5 fruit fly cellular contexts compared by ENCODE assay signal in the genomic region with DNA sequence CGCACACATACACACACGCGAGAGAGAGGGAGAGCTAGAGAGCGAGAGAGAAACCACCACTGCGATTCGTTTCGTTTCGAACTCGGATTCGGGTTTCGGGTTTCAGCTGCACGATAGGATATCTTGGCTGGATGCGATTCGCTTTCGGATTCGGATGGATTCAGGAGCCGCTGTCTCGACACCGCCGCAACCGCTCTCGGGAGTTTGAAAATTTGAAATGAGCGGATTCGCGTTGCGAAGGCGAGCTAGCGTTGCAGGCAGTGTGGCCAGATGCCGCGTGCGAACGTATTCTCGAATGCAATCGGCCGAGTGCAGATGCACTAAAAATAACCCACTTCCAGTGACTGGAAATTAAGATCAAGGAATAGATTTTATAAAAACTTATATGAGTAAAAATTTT.
TF ChIP-seq lines count a peak whose summit lies in the region.

A gene (minus strand): TSS at position 263 of the 400 bp plus-strand sequence.

- no peak for TF ChIP-seq CTCF in whole organism, embryonic (GFP tag; optimal IDR thresholded peaks at IDR 0.05; lab: Kevin White, UChicago)

TF ChIP-seq in whole organism, adult, 20 proteins besides CTCF, POLR2A, EP300 and RAD21 (continues in another document):
- no peak for TF ChIP-seq Crg-1 (GFP tag; optimal IDR thresholded peaks at IDR 0.05; lab: Kevin White, UChicago)
- TF ChIP-seq CG7045 (GFP tag; optimal IDR thresholded peaks at IDR 0.05; lab: Kevin White, UChicago) = no peak
- TF ChIP-seq ovo (GFP tag; optimal IDR thresholded peaks at IDR 0.05; lab: Kevin White, UChicago) = no peak
- TF ChIP-seq kay (GFP tag; lab: Kevin White, UChicago; ENCODE audit: borderline replicate concordance) = no peak
- TF ChIP-seq CG5204 (GFP tag; optimal IDR thresholded peaks at IDR 0.05; lab: Kevin White, UChicago) = no peak
- TF ChIP-seq CG12768 (GFP tag; optimal IDR thresholded peaks at IDR 0.05; lab: Kevin White, UChicago) = no peak
- no peak for TF ChIP-seq tj (GFP tag; optimal IDR thresholded peaks at IDR 0.05; lab: Kevin White, UChicago)
- no peak for TF ChIP-seq CG1620 (GFP tag; optimal IDR thresholded peaks at IDR 0.05; lab: Kevin White, UChicago)
- no peak for TF ChIP-seq cnc (optimal IDR thresholded peaks at IDR 0.05; lab: Kevin White, UChicago)
- TF ChIP-seq toe (GFP tag; optimal IDR thresholded peaks at IDR 0.05; lab: Kevin White, UChicago) = no peak
- TF ChIP-seq CG14711 (tag; optimal IDR thresholded peaks at IDR 0.05; lab: Kevin White, UChicago) = no peak
- peak; percentile 12 for TF ChIP-seq CG33017 (tag; optimal IDR thresholded peaks at IDR 0.05; lab: Kevin White, UChicago)
- TF ChIP-seq Mnt (GFP tag; optimal IDR thresholded peaks at IDR 0.05; lab: Kevin White, UChicago) = peak; percentile 14
- TF ChIP-seq Hr96 (GFP tag; optimal IDR thresholded peaks at IDR 0.05; lab: Kevin White, UChicago) = peak; percentile 83
- TF ChIP-seq pad (GFP tag; optimal IDR thresholded peaks at IDR 0.05; lab: Kevin White, UChicago) = no peak
- TF ChIP-seq CG11617 (GFP tag; optimal IDR thresholded peaks at IDR 0.05; lab: Kevin White, UChicago) = no peak
- peak; percentile 28 for TF ChIP-seq cic (GFP tag; optimal IDR thresholded peaks at IDR 0.05; lab: Kevin White, UChicago)
- TF ChIP-seq bab1 (GFP tag; optimal IDR thresholded peaks at IDR 0.05; lab: Kevin White, UChicago) = peak; percentile 35

TF ChIP-seq in whole organism, embryonic, 481 proteins besides CTCF, POLR2A, EP300 and RAD21 (continues in another document):
- TF ChIP-seq CG3726 (GFP tag; IDR thresholded peaks at IDR 0.05; lab: Robert Waterston, UW) (no peak), HLH4C (GFP tag; IDR thresholded peaks at IDR 0.05; lab: Robert Waterston, UW; ENCODE audit: partially characterized antibody) (peak; percentile 14; the same call in 1 of the 3 replicates), CG6689 (GFP tag; IDR thresholded peaks at IDR 0.05; lab: Robert Waterston, UW) (no peak), Mrtf (GFP tag; IDR thresholded peaks at IDR 0.05; lab: Robert Waterston, UW) (no peak), CG11560 (tag; IDR thresholded peaks at IDR 0.05; lab: Robert Waterston, UW) (no peak), phol (tag; optimal IDR thresholded peaks at IDR 0.05; lab: Kevin White, UChicago) (peak; percentile 24), CG11085 (GFP tag; IDR thresholded peaks at IDR 0.05; lab: Robert Waterston, UW) (no peak), Jarid2 (GFP tag; optimal IDR thresholded peaks at IDR 0.05; lab: Kevin White, UChicago) (no peak), H15 (GFP tag; IDR thresholded peaks at IDR 0.05; lab: Robert Waterston, UW) (no peak), ato (GFP tag; IDR thresholded peaks at IDR 0.05; lab: Robert Waterston, UW; ENCODE audit: partially characterized antibody) (peak; percentile 38; the same call in 1 of the 2 replicates), CG2199 (GFP tag; IDR thresholded peaks at IDR 0.05; lab: Robert Waterston, UW) (no peak; the same call in 2 of the 3 replicates), ssp (GFP tag; IDR thresholded peaks at IDR 0.05; lab: Robert Waterston, UW) (no peak), trh (GFP tag; optimal IDR thresholded peaks at IDR 0.05; lab: Kevin White, UChicago) (no peak), Bdp1 (GFP tag; optimal IDR thresholded peaks at IDR 0.05; lab: Kevin White, UChicago) (no peak), NK7.1 (GFP tag; optimal IDR thresholded peaks at IDR 0.05; lab: Kevin White, UChicago) (no peak), CG7928 (GFP tag; optimal IDR thresholded peaks at IDR 0.05; lab: Kevin White, UChicago) (no peak), wor (GFP tag; IDR thresholded peaks at IDR 0.05; lab: Robert Waterston, UW) (no peak), pum (GFP tag; optimal IDR thresholded peaks at IDR 0.05; lab: Kevin White, UChicago) (no peak)

TF ChIP-seq in whole organism, prepupa, 60 proteins besides CTCF, POLR2A, EP300 and RAD21 (continues in another document):
- TF ChIP-seq acj6 (GFP tag; optimal IDR thresholded peaks at IDR 0.05; lab: Kevin White, UChicago) (peak; percentile 19), CG11294 (GFP tag; IDR thresholded peaks at IDR 0.05; lab: Robert Waterston, UW) (no peak), CG6854 (GFP tag; optimal IDR thresholded peaks at IDR 0.05; lab: Kevin White, UChicago) (peak; percentile 88), CG8319 (GFP tag; optimal IDR thresholded peaks at IDR 0.05; lab: Kevin White, UChicago) (no peak), CG31627 (GFP tag; optimal IDR thresholded peaks at IDR 0.05; lab: Kevin White, UChicago) (peak; percentile 9), Hr39 (GFP tag; optimal IDR thresholded peaks at IDR 0.05; lab: Kevin White, UChicago) (no peak), Eip78C (GFP tag; lab: Kevin White, UChicago) (peak; percentile 92), CG9139 (GFP tag; optimal IDR thresholded peaks at IDR 0.05; lab: Kevin White, UChicago) (no peak), esn (GFP tag; optimal IDR thresholded peaks at IDR 0.05; lab: Kevin White, UChicago) (peak; percentile 65), CG6163 (GFP tag; IDR thresholded peaks at IDR 0.05; lab: Robert Waterston, UW) (peak; percentile 68), net (GFP tag; optimal IDR thresholded peaks at IDR 0.05; lab: Kevin White, UChicago) (peak; percentile 73), lz (GFP tag; optimal IDR thresholded peaks at IDR 0.05; lab: Kevin White, UChicago) (peak; percentile 32), CG11902 (GFP tag; optimal IDR thresholded peaks at IDR 0.05; lab: Kevin White, UChicago) (no peak), CG32006 (GFP tag; optimal IDR thresholded peaks at IDR 0.05; lab: Kevin White, UChicago) (no peak), spab (GFP tag; optimal IDR thresholded peaks at IDR 0.05; lab: Kevin White, UChicago) (no peak), vri (GFP tag; optimal IDR thresholded peaks at IDR 0.05; lab: Kevin White, UChicago) (no peak), Smox (GFP tag; optimal IDR thresholded peaks at IDR 0.05; lab: Kevin White, UChicago) (peak; percentile 18), CG8632 (GFP tag; optimal IDR thresholded peaks at IDR 0.05; lab: Kevin White, UChicago) (no peak), fd59A (GFP tag; optimal IDR thresholded peaks at IDR 0.05; lab: Kevin White, UChicago) (no peak)

TF ChIP-seq in whole organism, pupa, 21 proteins besides CTCF, POLR2A, EP300 and RAD21 (continues in another document):
- TF ChIP-seq fd96Ca (GFP tag; IDR thresholded peaks at IDR 0.05; lab: Robert Waterston, UW) (0 out of 3 replicates have a peak, but pooled peaks have one; percentile 9), Snoo (tag; optimal IDR thresholded peaks at IDR 0.05; lab: Kevin White, UChicago) (peak; percentile 50), CG8301 (tag; optimal IDR thresholded peaks at IDR 0.05; lab: Kevin White, UChicago) (no peak), CG9948 (tag; optimal IDR thresholded peaks at IDR 0.05; lab: Kevin White, UChicago) (no peak), CG12605 (GFP tag; IDR thresholded peaks at IDR 0.05; lab: Robert Waterston, UW) (0 out of 2 replicates have a peak, but pooled peaks have one; percentile 52), rn (GFP tag; IDR thresholded peaks at IDR 0.05; lab: Robert Waterston, UW) (no peak), gl (tag; optimal IDR thresholded peaks at IDR 0.05; lab: Kevin White, UChicago) (peak; percentile 22), Ets98B (GFP tag; IDR thresholded peaks at IDR 0.05; lab: Robert Waterston, UW) (peak; percentile 62; the same call in 1 of the 2 replicates), Pif1B (GFP tag; optimal IDR thresholded peaks at IDR 0.05; lab: Kevin White, UChicago) (peak; percentile 59), CG8159 (tag; optimal IDR thresholded peaks at IDR 0.05; lab: Kevin White, UChicago) (peak; percentile 38), Pif1A (GFP tag; optimal IDR thresholded peaks at IDR 0.05; lab: Kevin White, UChicago) (no peak), CG14655 (GFP tag; optimal IDR thresholded peaks at IDR 0.05; lab: Kevin White, UChicago) (no peak), CG10348 (GFP tag; IDR thresholded peaks at IDR 0.05; lab: Robert Waterston, UW) (no peak), D1 (tag; optimal IDR thresholded peaks at IDR 0.05; lab: Kevin White, UChicago) (no peak), CG34367 (tag; optimal IDR thresholded peaks at IDR 0.05; lab: Kevin White, UChicago) (peak; percentile 54), EcR (GFP tag; optimal IDR thresholded peaks at IDR 0.05; lab: Kevin White, UChicago) (peak; percentile 75), CG15710 (tag; optimal IDR thresholded peaks at IDR 0.05; lab: Kevin White, UChicago) (no peak), CG32121 (GFP tag; IDR thresholded peaks at IDR 0.05; lab: Robert Waterston, UW) (peak; percentile 49; the same call in 1 of the 2 replicates), CG4496 (GFP tag; IDR thresholded peaks at IDR 0.05; lab: Robert Waterston, UW) (peak; percentile 56)

TF ChIP-seq in whole organism, wandering third instar larva, 38 proteins besides CTCF, POLR2A, EP300 and RAD21 (continues in another document):
- TF ChIP-seq ey (GFP tag; optimal IDR thresholded peaks at IDR 0.05; lab: Kevin White, UChicago) (peak; percentile 7), N (GFP tag; optimal IDR thresholded peaks at IDR 0.05; lab: Kevin White, UChicago) (no peak), Abd-B (GFP tag; optimal IDR thresholded peaks at IDR 0.05; lab: Kevin White, UChicago) (no peak), fru (GFP tag; optimal IDR thresholded peaks at IDR 0.05; lab: Kevin White, UChicago) (peak; percentile 4), jim (GFP tag; optimal IDR thresholded peaks at IDR 0.05; lab: Kevin White, UChicago) (no peak), CG9705 (GFP tag; optimal IDR thresholded peaks at IDR 0.05; lab: Kevin White, UChicago) (peak; percentile 39), foxo (GFP tag; optimal IDR thresholded peaks at IDR 0.05; lab: Kevin White, UChicago) (peak in 1 of 2 experiments; percentile 19), Dif (GFP tag; optimal IDR thresholded peaks at IDR 0.05; lab: Kevin White, UChicago; ENCODE audit: partially characterized antibody) (peak; percentile 81), Mio (GFP tag; optimal IDR thresholded peaks at IDR 0.05; lab: Kevin White, UChicago) (no peak), woc (GFP tag; optimal IDR thresholded peaks at IDR 0.05; lab: Kevin White, UChicago) (no peak), Hr83 (GFP tag; optimal IDR thresholded peaks at IDR 0.05; lab: Kevin White, UChicago; ENCODE audit: poor library complexity, severe bottlenecking) (peak; percentile 79), brk (GFP tag; optimal IDR thresholded peaks at IDR 0.05; lab: Kevin White, UChicago) (no peak), Rel (GFP tag; optimal IDR thresholded peaks at IDR 0.05; lab: Kevin White, UChicago) (peak; percentile 22), Rel (tag; optimal IDR thresholded peaks at IDR 0.05; lab: Kevin White, UChicago) (peak; percentile 54), h (GFP tag; optimal IDR thresholded peaks at IDR 0.05; lab: Kevin White, UChicago) (peak; percentile 31), rgr (GFP tag; optimal IDR thresholded peaks at IDR 0.05; lab: Kevin White, UChicago) (peak; percentile 93), Hnf4 (GFP tag; optimal IDR thresholded peaks at IDR 0.05; lab: Kevin White, UChicago) (no peak), tai (GFP tag; optimal IDR thresholded peaks at IDR 0.05; lab: Kevin White, UChicago) (no peak), psq (GFP tag; optimal IDR thresholded peaks at IDR 0.05; lab: Kevin White, UChicago) (peak; percentile 31), usp (GFP tag; optimal IDR thresholded peaks at IDR 0.05; lab: Kevin White, UChicago) (no peak), HLH106 (tag; optimal IDR thresholded peaks at IDR 0.05; lab: Kevin White, UChicago) (no peak), sage (GFP tag; optimal IDR thresholded peaks at IDR 0.05; lab: Kevin White, UChicago) (peak; percentile 37)
